ENCODE assay signal across 4 worm cellular contexts in the genomic region with DNA sequence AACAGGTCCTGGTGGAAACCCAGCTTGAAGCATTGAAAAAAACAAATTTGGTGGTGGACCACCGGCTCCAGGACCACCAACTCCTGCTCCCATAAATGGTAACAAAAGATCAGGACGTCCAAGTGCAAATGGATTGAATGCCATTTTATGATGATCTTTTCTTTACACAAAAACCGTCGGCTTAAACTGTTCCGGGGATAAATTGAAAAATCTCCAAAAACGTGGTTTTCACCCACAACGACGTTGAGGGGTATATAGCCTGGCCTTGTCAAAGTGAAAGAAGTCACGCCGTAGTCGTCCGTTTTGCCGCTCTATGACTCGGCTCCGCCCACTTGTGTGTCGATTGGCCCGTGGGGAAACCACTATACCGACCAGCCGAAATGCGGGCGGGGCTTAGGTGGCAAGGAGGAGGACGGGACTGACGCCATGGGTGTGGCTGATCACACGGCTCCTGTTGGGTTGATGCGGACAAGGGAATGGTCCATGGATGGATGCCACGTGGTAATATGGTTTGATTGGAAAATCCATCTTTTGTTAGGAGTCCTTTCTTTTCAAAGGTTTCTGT.
A peak's percentile ranks its signal among the peaks of the same experiment; 100 is the strongest.
TF ChIP-seq lines count a peak whose summit lies in the region.

A gene (minus strand): TSS at position 264 of the 565 bp plus-strand sequence.

TF ChIP-seq in whole organism, L1 larva, 84 proteins besides CTCF, POLR2A, EP300 and RAD21 (continued from another document and continues in another):
- TF ChIP-seq rnt-1 (tag; optimal IDR thresholded peaks at IDR 0.05; lab: Kevin White, UChicago) (peak; percentile 27), irx-1 (tag; optimal IDR thresholded peaks at IDR 0.05; lab: Kevin White, UChicago) (no peak), nhr-20 (tag; optimal IDR thresholded peaks at IDR 0.05; lab: Kevin White, UChicago) (peak; percentile 9), hpl-2 (GFP tag; optimal IDR thresholded peaks at IDR 0.05; lab: Kevin White, UChicago) (no peak), zip-4 (GFP tag; optimal IDR thresholded peaks at IDR 0.05; lab: Kevin White, UChicago) (no peak), blmp-1 (tag; optimal IDR thresholded peaks at IDR 0.05; lab: Kevin White, UChicago) (no peak), nhr-19 (GFP tag; conservative IDR thresholded peaks at IDR 0.05; lab: Robert Waterston, UW) (no peak), sup-37 (GFP tag; optimal IDR thresholded peaks at IDR 0.05; lab: Kevin White, UChicago) (no peak), hlh-4 (tag; optimal IDR thresholded peaks at IDR 0.05; lab: Kevin White, UChicago) (no peak), nhr-85 (tag; lab: Kevin White, UChicago) (peak; percentile 63), nhr-84 (tag; optimal IDR thresholded peaks at IDR 0.05; lab: Kevin White, UChicago) (no peak), fkh-4 (tag; optimal IDR thresholded peaks at IDR 0.05; lab: Kevin White, UChicago; ENCODE audit: borderline replicate concordance) (no peak), nhr-47 (tag; optimal IDR thresholded peaks at IDR 0.05; lab: Kevin White, UChicago) (peak; percentile 13), mab-9 (GFP tag; IDR thresholded peaks at IDR 0.05; lab: Robert Waterston, UW) (no peak), elt-2 (tag; optimal IDR thresholded peaks at IDR 0.05; lab: Kevin White, UChicago) (no peak), xbp-1 (tag; optimal IDR thresholded peaks at IDR 0.05; lab: Kevin White, UChicago) (no peak), dsc-1 (tag; optimal IDR thresholded peaks at IDR 0.05; lab: Kevin White, UChicago) (no peak), mdl-1 (tag; optimal IDR thresholded peaks at IDR 0.05; lab: Kevin White, UChicago) (peak in 1 of 2 experiments; percentile 9), sox-4 (tag; optimal IDR thresholded peaks at IDR 0.05; lab: Kevin White, UChicago) (no peak), ceh-82 (tag; optimal IDR thresholded peaks at IDR 0.05; lab: Kevin White, UChicago) (no peak), ceh-90 (tag; optimal IDR thresholded peaks at IDR 0.05; lab: Kevin White, UChicago) (no peak), nhr-11 (tag; optimal IDR thresholded peaks at IDR 0.05; lab: Kevin White, UChicago) (no peak), lin-15B (tag; optimal IDR thresholded peaks at IDR 0.05; lab: Kevin White, UChicago) (no peak), C04F5.9 (tag; optimal IDR thresholded peaks at IDR 0.05; lab: Kevin White, UChicago) (no peak), nhr-90 (tag; optimal IDR thresholded peaks at IDR 0.05; lab: Kevin White, UChicago; ENCODE audit: poor library complexity) (no peak), lin-13 (GFP tag; optimal IDR thresholded peaks at IDR 0.05; lab: Kevin White, UChicago) (no peak), lsy-2 (tag; optimal IDR thresholded peaks at IDR 0.05; lab: Kevin White, UChicago) (peak in 1 of 2 experiments; percentile 48), efl-1 (optimal IDR thresholded peaks at IDR 0.05; lab: Kevin White, UChicago) (no peak), efl-1 (GFP tag; optimal IDR thresholded peaks at IDR 0.05 in 1 of 2; lab: Kevin White, UChicago) (peak in 1 of 2 experiments; percentile 90), mef-2 (tag; optimal IDR thresholded peaks at IDR 0.05; lab: Kevin White, UChicago) (no peak), unc-30 (tag; optimal IDR thresholded peaks at IDR 0.05; lab: Kevin White, UChicago) (no peak), C34B4.2 (tag; optimal IDR thresholded peaks at IDR 0.05; lab: Kevin White, UChicago) (no peak)

TF ChIP-seq in whole organism, L4 larva, 104 proteins besides CTCF, POLR2A, EP300 and RAD21 (continued from another document):
- peak; percentile 78 for TF ChIP-seq aha-1 (tag; lab: Kevin White, UChicago)
- peak; percentile 58 for TF ChIP-seq set-16 (GFP tag; IDR thresholded peaks at IDR 0.05; lab: Robert Waterston, UW)
- TF ChIP-seq mxl-3 (GFP tag; optimal IDR thresholded peaks at IDR 0.05; lab: Kevin White, UChicago) = peak; percentile 61
- TF ChIP-seq duxl-1 (tag; optimal IDR thresholded peaks at IDR 0.05; lab: Kevin White, UChicago; ENCODE audit: poor library complexity) = peak; percentile 3
- peak; percentile 31 for TF ChIP-seq mes-2 (tag; optimal IDR thresholded peaks at IDR 0.05; lab: Kevin White, UChicago; ENCODE audit: poor library complexity, severe bottlenecking)

TF ChIP-seq in whole organism, late embryonic, 69 proteins besides CTCF, POLR2A, EP300 and RAD21 (continued from another document):
- TF ChIP-seq nhr-11 (tag; optimal IDR thresholded peaks at IDR 0.05; lab: Kevin White, UChicago) (no peak), ceh-2 (tag; optimal IDR thresholded peaks at IDR 0.05; lab: Kevin White, UChicago) (no peak), ets-4 (tag; optimal IDR thresholded peaks at IDR 0.05; lab: Kevin White, UChicago) (peak; percentile 38), fkh-6 (tag; optimal IDR thresholded peaks at IDR 0.05; lab: Kevin White, UChicago) (peak; percentile 11)
TF ChIP-seq in whole organism, late embryonic: peak in this region for 13.

TF ChIP-seq in whole organism, young adult, 124 proteins besides CTCF, POLR2A, EP300 and RAD21 (continued from another document):
- TF ChIP-seq nhr-120 (GFP tag; IDR thresholded peaks at IDR 0.05; lab: Robert Waterston, UW) (no peak), Y53G8AR.9 (GFP tag; conservative IDR thresholded peaks at IDR 0.05; lab: Robert Waterston, UW) (no peak), cebp-1 (GFP tag; IDR thresholded peaks at IDR 0.05; lab: Robert Waterston, UW) (no peak), cebp-1 (tag; optimal IDR thresholded peaks at IDR 0.05; lab: Kevin White, UChicago) (peak; percentile 1), egrh-3 (GFP tag; IDR thresholded peaks at IDR 0.05; lab: Robert Waterston, UW) (0 out of 2 replicates have a peak, but pooled peaks have one; percentile 32), nfya-2 (GFP tag; IDR thresholded peaks at IDR 0.05; lab: Robert Waterston, UW) (no peak), F10E7.11 (tag; optimal IDR thresholded peaks at IDR 0.05; lab: Kevin White, UChicago) (no peak), Y95B8A.8 (GFP tag; IDR thresholded peaks at IDR 0.05; lab: Robert Waterston, UW) (no peak), nfyb-1 (GFP tag; IDR thresholded peaks at IDR 0.05; lab: Robert Waterston, UW) (peak; percentile 81; the same call in 1 of the 2 replicates), madf-3 (GFP tag; IDR thresholded peaks at IDR 0.05; lab: Robert Waterston, UW) (no peak), B0336.3 (GFP tag; IDR thresholded peaks at IDR 0.05; lab: Robert Waterston, UW) (no peak)
